Worm (Caenorhabditis elegans): ENCODE data around the gene alp-1.
A peak's percentile ranks its signal among the peaks of the same experiment; 100 is the strongest.

The alp-1 gene

ce11 chrIV:8881181-8881580, 28.9 kb downstream of the alp-1 start, which contains the start of gene C09G9.8:
TSS of gene C09G9.8 (plus strand) at chrIV:8881481.
- TF ChIP-seq blmp-1 (tag; optimal IDR thresholded peaks at IDR 0.05; ENCODE audit: insufficient read depth) (no peak), zag-1 (tag; optimal IDR thresholded peaks at IDR 0.05) (no peak), F13H6.1 (tag; optimal IDR thresholded peaks at IDR 0.05) (no peak), nhr-11 (tag; optimal IDR thresholded peaks at IDR 0.05) (no peak), gmeb-1 (tag; optimal IDR thresholded peaks at IDR 0.05) (no peak), alr-1 (tag; optimal IDR thresholded peaks at IDR 0.05) (no peak), mbf-1 (tag; optimal IDR thresholded peaks at IDR 0.05) (no peak), Y55F3AM.14 (GFP tag; optimal IDR thresholded peaks at IDR 0.05) (no peak), nhr-77 (tag; optimal IDR thresholded peaks at IDR 0.05) (no peak), elt-3 (tag; optimal IDR thresholded peaks at IDR 0.05) (no peak), ceh-82 (tag; optimal IDR thresholded peaks at IDR 0.05) (no peak), nhr-129 (tag; optimal IDR thresholded peaks at IDR 0.05) (no peak)

ce11 chrIV:8886228-8886627, 33.9 kb downstream of the alp-1 start, which contains the start of gene C09G9.5:
TSS of gene C09G9.5 (plus strand) at chrIV:8886528.
- no peak for TF ChIP-seq crh-2 (tag; optimal IDR thresholded peaks at IDR 0.05)
- TF ChIP-seq unc-62 (GFP tag; optimal IDR thresholded peaks at IDR 0.05) = no peak
- no peak for TF ChIP-seq ZK546.5 (tag; optimal IDR thresholded peaks at IDR 0.05)
- TF ChIP-seq ceh-16 (tag; optimal IDR thresholded peaks at IDR 0.05) = no peak
- no peak for TF ChIP-seq unc-55 (GFP tag; optimal IDR thresholded peaks at IDR 0.05)
- no peak for TF ChIP-seq lin-13 (GFP tag; optimal IDR thresholded peaks at IDR 0.05)
- TF ChIP-seq mdl-1 (tag; optimal IDR thresholded peaks at IDR 0.05) = no peak
- no peak for TF ChIP-seq blmp-1 (tag; optimal IDR thresholded peaks at IDR 0.05; ENCODE audit: insufficient read depth)

DNA sequence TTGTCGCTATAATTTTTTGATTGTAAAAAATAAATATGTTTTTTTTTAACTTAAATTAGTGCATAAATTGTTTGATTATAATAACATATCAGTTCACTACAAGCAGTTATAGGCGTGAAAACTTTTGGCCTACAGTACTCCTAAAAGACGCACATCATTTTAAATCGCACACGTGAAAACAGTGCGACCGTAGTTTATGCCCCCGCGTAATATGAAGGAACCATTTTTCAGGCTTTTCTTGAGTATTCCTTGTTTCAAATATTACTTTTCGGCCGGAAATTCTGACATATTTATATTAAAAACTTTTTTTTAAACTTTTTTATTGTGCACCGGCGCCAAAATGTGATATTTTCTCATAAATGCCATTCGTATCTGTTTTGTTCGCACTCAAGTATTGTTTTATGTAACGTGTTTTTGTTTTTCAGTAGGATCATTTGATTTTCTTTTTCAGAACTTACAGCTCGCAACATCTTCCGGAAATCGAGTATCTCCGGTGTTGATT, 36.3 kb downstream of the alp-1 start, which contains the start of gene oma-1:
Gene oma-1 (plus strand): TSS at position 452 of the 502 bp plus-strand sequence.
- TF ChIP-seq nhr-23 (tag; optimal IDR thresholded peaks at IDR 0.05) = no peak
- no peak for TF ChIP-seq lin-39 (tag; optimal IDR thresholded peaks at IDR 0.05)
- TF ChIP-seq Y55F3AM.14 (GFP tag; optimal IDR thresholded peaks at IDR 0.05) = no peak
- no peak for TF ChIP-seq snpc-4 (tag; optimal IDR thresholded peaks at IDR 0.05)
- no peak for TF ChIP-seq nhr-129 (tag; optimal IDR thresholded peaks at IDR 0.05)
- TF ChIP-seq sma-3 (GFP tag; optimal IDR thresholded peaks at IDR 0.05) = no peak
- no peak for TF ChIP-seq zag-1 (tag; optimal IDR thresholded peaks at IDR 0.05)
- no peak for TF ChIP-seq ztf-1 (GFP tag; conservative IDR thresholded peaks at IDR 0.05)
- TF ChIP-seq nhr-77 (tag; optimal IDR thresholded peaks at IDR 0.05) = no peak
- no peak for TF ChIP-seq elt-3 (tag; optimal IDR thresholded peaks at IDR 0.05)

DNA sequence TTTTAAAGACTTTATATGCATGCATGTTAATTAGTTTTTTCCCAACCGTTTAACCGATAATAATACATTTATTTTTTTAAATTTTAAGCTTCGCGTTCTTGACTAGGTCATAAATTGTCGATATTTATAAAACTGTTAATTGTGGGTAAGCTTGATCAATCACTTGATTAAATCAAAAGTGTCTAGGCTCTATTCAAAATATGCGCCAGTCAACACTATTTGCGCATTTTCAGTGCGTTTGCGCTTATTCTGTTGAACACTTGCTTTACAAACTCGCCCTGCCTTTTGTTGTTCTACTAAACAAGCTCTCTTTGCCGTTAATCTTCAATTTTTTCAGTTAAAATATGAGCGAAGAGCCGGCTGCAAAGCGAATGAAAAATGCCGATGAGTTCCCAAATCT, 38.8 kb downstream of the alp-1 start, which contains the start of gene spr-2:
Gene spr-2 (plus strand): TSS at position 332 of the 400 bp plus-strand sequence.
- TF ChIP-seq unc-55 (GFP tag; optimal IDR thresholded peaks at IDR 0.05) (peak; percentile 90), mbf-1 (tag; optimal IDR thresholded peaks at IDR 0.05) (no peak), ama-1 (optimal IDR thresholded peaks at IDR 0.05) (no peak), crh-2 (tag; optimal IDR thresholded peaks at IDR 0.05) (peak; percentile 80), C34F6.9 (tag; optimal IDR thresholded peaks at IDR 0.05) (peak; percentile 91), fos-1 (tag; optimal IDR thresholded peaks at IDR 0.05) (peak; percentile 40), mab-5 (tag; optimal IDR thresholded peaks at IDR 0.05) (peak; percentile 20), nhr-10 (tag; optimal IDR thresholded peaks at IDR 0.05) (peak; percentile 32), nhr-25 (tag; optimal IDR thresholded peaks at IDR 0.05) (peak; percentile 71), sma-9 (GFP tag; optimal IDR thresholded peaks at IDR 0.05) (peak; percentile 75), sma-9 (tag; optimal IDR thresholded peaks at IDR 0.05) (no peak), nhr-6 (tag; optimal IDR thresholded peaks at IDR 0.05) (peak; percentile 62), unc-62 (GFP tag; optimal IDR thresholded peaks at IDR 0.05) (no peak), F13H6.1 (tag; optimal IDR thresholded peaks at IDR 0.05) (peak; percentile 67), peb-1 (tag; optimal IDR thresholded peaks at IDR 0.05) (no peak), lin-13 (GFP tag; optimal IDR thresholded peaks at IDR 0.05) (peak; percentile 72), lsy-2 (tag; optimal IDR thresholded peaks at IDR 0.05) (peak; percentile 60 to 90), sem-4 (tag; optimal IDR thresholded peaks at IDR 0.05) (peak; percentile 56), snpc-4 (tag; optimal IDR thresholded peaks at IDR 0.05) (peak; percentile 25), lin-11 (tag; optimal IDR thresholded peaks at IDR 0.05) (peak; percentile 38), zag-1 (tag; optimal IDR thresholded peaks at IDR 0.05) (no peak), nhr-129 (tag; optimal IDR thresholded peaks at IDR 0.05) (peak; percentile 72), nhr-21 (tag; optimal IDR thresholded peaks at IDR 0.05) (peak; percentile 56), sma-3 (GFP tag; optimal IDR thresholded peaks at IDR 0.05) (peak; percentile 70), ztf-4 (tag; optimal IDR thresholded peaks at IDR 0.05) (peak; percentile 4), nhr-11 (tag; optimal IDR thresholded peaks at IDR 0.05) (no peak), gmeb-1 (tag; optimal IDR thresholded peaks at IDR 0.05) (peak; percentile 89)

All from whole organism, L2 larva.